Fruit fly (Drosophila melanogaster) whole organism, embryonic: Measurements from ENCODE around the gene Hmbs.
A peak's percentile ranks its signal among the peaks of the same experiment; 100 is the strongest.

Source experiments
- Atf3 ChIP-seq: fragments of 200-800 bp; sonication (Bioruptor generic); optimal IDR thresholded peaks from 3 replicates; lab custom pipeline; 2016; ENCODE audit warnings: missing biosample characterization, missing genetic modification characterization
- CG10321 ChIP-seq: fragments of 200-800 bp; sonication (Bioruptor generic); IDR thresholded peaks from 2 replicates; pipeline ENCODE4 v1.3.6; 2022; ENCODE audit warnings: missing biosample characterization, missing genetic modification characterization
- CG10462 ChIP-seq: fragments of 200-800 bp; sonication (Bioruptor generic); optimal IDR thresholded peaks from 2 replicates; lab custom pipeline; 2016; ENCODE audit warnings: missing biosample characterization, missing genetic modification characterization
- CG10959 ChIP-seq: fragments of 200-800 bp; sonication (Bioruptor generic); IDR thresholded peaks from 2 replicates; pipeline ENCODE4 v1.3.6; 2022; ENCODE audit warnings: missing biosample characterization, missing genetic modification characterization
- CG10979 ChIP-seq: fragments of 200-800 bp; sonication (Bioruptor generic); optimal IDR thresholded peaks from 2 replicates; lab custom pipeline; 2018; ENCODE audit warnings: missing biosample characterization, mild to moderate bottlenecking, missing genetic modification characterization, moderate library complexity
- CG11398 ChIP-seq: fragments of 200-800 bp; sonication (Bioruptor generic); optimal IDR thresholded peaks from 2 replicates; lab custom pipeline; 2016; ENCODE audit warnings: missing biosample characterization, missing genetic modification characterization
- CG11456 ChIP-seq: fragments of 200-800 bp; sonication (Bioruptor generic); IDR thresholded peaks from 3 replicates; pipeline ENCODE4 v1.3.6; 2022; ENCODE audit warnings: missing biosample characterization, missing genetic modification characterization
- CG11695 ChIP-seq: fragments of 200-800 bp; sonication (Bioruptor generic); IDR thresholded peaks from 3 replicates; pipeline ENCODE4 v1.3.6; 2022; ENCODE audit warnings: missing biosample characterization, missing genetic modification characterization
- CG12104 ChIP-seq: fragments of 200-800 bp; sonication (Bioruptor generic); optimal IDR thresholded peaks from 3 replicates; lab custom pipeline; 2016; ENCODE audit warnings: missing biosample characterization, missing genetic modification characterization
- CG12659 ChIP-seq: fragments of 200-800 bp; sonication (Bioruptor generic); optimal IDR thresholded peaks from 3 replicates; lab custom pipeline; 2017; ENCODE audit warnings: mild to moderate bottlenecking, missing biosample characterization, missing genetic modification reagents, missing genetic modification characterization
- CG15514 ChIP-seq: fragments of 200-800 bp; sonication (Bioruptor generic); optimal IDR thresholded peaks from 3 replicates; lab custom pipeline; 2017; ENCODE audit warnings: missing biosample characterization, missing genetic modification characterization, mild to moderate bottlenecking, moderate library complexity, missing genetic modification reagents
- CG1603 ChIP-seq: fragments of 200-800 bp; sonication (Bioruptor generic); optimal IDR thresholded peaks from 2 replicates; lab custom pipeline; 2019; ENCODE audit warnings: missing biosample characterization, mild to moderate bottlenecking, missing genetic modification characterization, moderate library complexity
- CG2712 ChIP-seq: fragments of 200-800 bp; optimal IDR thresholded peaks from 3 replicates; lab custom pipeline; 2019; ENCODE audit warnings: missing biosample characterization, mild to moderate bottlenecking, missing genetic modification characterization, moderate library complexity
- CG2889 ChIP-seq: fragments of 200-800 bp; sonication (Bioruptor generic); IDR thresholded peaks from 3 replicates; pipeline ENCODE4 v1.3.6; 2022; ENCODE audit warnings: missing biosample characterization, missing genetic modification characterization
- CG31441 ChIP-seq: fragments of 200-800 bp; sonication (Bioruptor generic); IDR thresholded peaks from 2 replicates; pipeline ENCODE4 v1.3.6; 2022; ENCODE audit warnings: missing biosample characterization, missing genetic modification characterization
- CG3163 ChIP-seq: fragments of 200-800 bp; sonication (Bioruptor generic); optimal IDR thresholded peaks from 3 replicates; lab custom pipeline; 2016; ENCODE audit warnings: missing biosample characterization, missing genetic modification characterization
- CG4730 ChIP-seq: fragments of 200-800 bp; sonication (Bioruptor generic); IDR thresholded peaks from 2 replicates; pipeline ENCODE4 v1.3.6; 2022; ENCODE audit warnings: missing biosample characterization, missing genetic modification characterization
- CG6254 ChIP-seq: fragments of 200-800 bp; sonication (Bioruptor generic); optimal IDR thresholded peaks from 3 replicates; lab custom pipeline; 2017; ENCODE audit warnings: mild to moderate bottlenecking, missing biosample characterization, missing genetic modification reagents, missing genetic modification characterization
- CG6689 ChIP-seq: fragments of 200-800 bp; sonication (Bioruptor generic); IDR thresholded peaks from 2 replicates; pipeline ENCODE4 v1.3.6; 2022; ENCODE audit warnings: missing biosample characterization, missing genetic modification characterization
- CG6765 ChIP-seq: fragments of 200-800 bp; sonication (Bioruptor generic); optimal IDR thresholded peaks from 3 replicates; lab custom pipeline; 2017; ENCODE audit warnings: missing biosample characterization, mild to moderate bottlenecking, missing genetic modification characterization
- CG9876 ChIP-seq: fragments of 200-800 bp; sonication (Bioruptor generic); optimal IDR thresholded peaks from 2 replicates; lab custom pipeline; 2016; ENCODE audit warnings: missing biosample characterization, missing genetic modification characterization
- Camta ChIP-seq: fragments of 200-800 bp; sonication (Bioruptor generic); optimal IDR thresholded peaks from 2 replicates; lab custom pipeline; 2016; ENCODE audit warnings: missing biosample characterization, missing genetic modification characterization
- D ChIP-seq, 2 experiments: fragments of 200-800 bp in 1 of 2; fragments of >200 bp in 1 of 2; sonication (Bioruptor generic) in 1 of 2; optimal IDR thresholded peaks; 2 replicates in 1 of 2; 3 replicates in 1 of 2; lab custom pipeline; 2017; ENCODE audit warnings: mild to moderate bottlenecking in 1 of 2, missing biosample characterization in 1 of 2, missing genetic modification characterization in 1 of 2, missing genetic modification reagents in 1 of 2
- Dbx ChIP-seq: fragments of 200-800 bp; sonication (Bioruptor generic); IDR thresholded peaks from 3 replicates; pipeline ENCODE4 v1.3.6; 2022; ENCODE audit warnings: missing biosample characterization, missing genetic modification characterization
- Dll ChIP-seq: fragments of 200-800 bp; sonication (Bioruptor generic); IDR thresholded peaks from 4 replicates; pipeline ENCODE4 v1.3.6; 2022; ENCODE audit warnings: missing biosample characterization, missing genetic modification characterization; ENCODE audit not compliant: partially characterized antibody
- E2f2 ChIP-seq: fragments of 200-800 bp; sonication (Bioruptor generic); IDR thresholded peaks from 2 replicates; pipeline ENCODE4 v1.3.6; 2022; ENCODE audit warnings: missing biosample characterization, missing genetic modification characterization
- Hr3 ChIP-seq: fragments of 200-800 bp; sonication (Bioruptor generic); optimal IDR thresholded peaks from 3 replicates; lab custom pipeline; 2016; ENCODE audit warnings: missing biosample characterization, missing genetic modification characterization
- NFAT ChIP-seq: fragments of 200-800 bp; sonication (Bioruptor generic); IDR thresholded peaks from 2 replicates; pipeline ENCODE4 v1.3.6; 2022; ENCODE audit warnings: missing biosample characterization, missing genetic modification characterization
- Poxn ChIP-seq: fragments of 200-800 bp; sonication (Bioruptor generic); IDR thresholded peaks from 2 replicates; pipeline ENCODE4 v1.3.6; 2022; ENCODE audit warnings: missing biosample characterization, missing genetic modification characterization
- ap ChIP-seq: fragments of 200-800 bp; sonication (Bioruptor generic); IDR thresholded peaks from 2 replicates; pipeline ENCODE4 v1.3.6; 2022; ENCODE audit warnings: missing biosample characterization, missing genetic modification characterization
- ato ChIP-seq: fragments of 200-800 bp; sonication (Bioruptor generic); IDR thresholded peaks from 2 replicates; pipeline ENCODE4 v1.3.6; 2022; ENCODE audit warnings: missing biosample characterization, missing genetic modification characterization; ENCODE audit not compliant: partially characterized antibody
- bab2 ChIP-seq: fragments of 200-800 bp; sonication (Bioruptor generic); optimal IDR thresholded peaks from 2 replicates; lab custom pipeline; 2016; ENCODE audit warnings: missing biosample characterization, missing genetic modification characterization
- bigmax ChIP-seq: fragments of 200-800 bp; sonication (Bioruptor generic); optimal IDR thresholded peaks from 2 replicates; lab custom pipeline; 2018; ENCODE audit warnings: missing biosample characterization, mild to moderate bottlenecking, missing genetic modification characterization
- btn ChIP-seq: fragments of 200-800 bp; sonication (Bioruptor generic); optimal IDR thresholded peaks from 2 replicates; lab custom pipeline; 2016; ENCODE audit warnings: missing biosample characterization, missing genetic modification characterization
- chm ChIP-seq: fragments of 200-800 bp; sonication (Bioruptor generic); IDR thresholded peaks from 2 replicates; pipeline ENCODE4 v1.3.6; 2022; ENCODE audit warnings: missing biosample characterization, missing genetic modification characterization
- dpn ChIP-seq, 2 experiments: fragments of 200-800 bp; sonication (Bioruptor generic); optimal IDR thresholded peaks; 3 replicates each; lab custom pipeline; 2016; ENCODE audit warnings: missing biosample characterization in 2 of 2, missing genetic modification characterization in 2 of 2
- eyg ChIP-seq: fragments of 200-800 bp; sonication (Bioruptor generic); optimal IDR thresholded peaks from 3 replicates; lab custom pipeline; 2016; ENCODE audit warnings: missing biosample characterization, missing genetic modification characterization
- fd3F ChIP-seq: fragments of 200-800 bp; sonication (Bioruptor generic); optimal IDR thresholded peaks from 2 replicates; lab custom pipeline; 2018; ENCODE audit warnings: missing biosample characterization, mild to moderate bottlenecking, missing genetic modification characterization, moderate library complexity
- fd96Cb ChIP-seq: fragments of 200-800 bp; sonication (Bioruptor generic); optimal IDR thresholded peaks from 2 replicates; lab custom pipeline; 2018; ENCODE audit warnings: missing biosample characterization, mild to moderate bottlenecking, missing genetic modification characterization, moderate library complexity
- gcm2 ChIP-seq: fragments of 200-800 bp; sonication (Bioruptor generic); optimal IDR thresholded peaks from 2 replicates; lab custom pipeline; 2016; ENCODE audit warnings: missing biosample characterization, missing genetic modification characterization
- hb ChIP-seq: fragments of 200-800 bp; sonication (Bioruptor generic); IDR thresholded peaks from 3 replicates; pipeline ENCODE4 v1.3.6; 2022; ENCODE audit warnings: missing biosample characterization, missing genetic modification characterization; ENCODE audit not compliant: partially characterized antibody
- kay ChIP-seq: fragments of 200-800 bp; sonication (Bioruptor generic); optimal IDR thresholded peaks from 2 replicates; lab custom pipeline; 2016; ENCODE audit warnings: missing biosample characterization, missing genetic modification characterization
- lmd ChIP-seq: fragments of 200-800 bp; sonication (Bioruptor generic); IDR thresholded peaks from 2 replicates; pipeline ENCODE4 v1.3.6; 2022; ENCODE audit warnings: missing biosample characterization, missing genetic modification characterization
- sc ChIP-seq, 3 experiments: fragments of >200 bp in 2 of 3; fragments of 200-800 bp in 1 of 3; sonication (Bioruptor generic) in 1 of 3; optimal IDR thresholded peaks; 2 replicates in 2 of 3; 3 replicates in 1 of 3; lab custom pipeline; 2017; ENCODE audit warnings: mild to moderate bottlenecking in 1 of 3, missing biosample characterization in 1 of 3, missing genetic modification characterization in 1 of 3, missing genetic modification reagents in 1 of 3
- sd ChIP-seq: fragments of 200-800 bp; sonication (Bioruptor generic); optimal IDR thresholded peaks from 3 replicates; lab custom pipeline; 2018; ENCODE audit warnings: missing biosample characterization, mild to moderate bottlenecking, missing genetic modification characterization, moderate library complexity
- stc ChIP-seq: fragments of 200-800 bp; sonication (Bioruptor generic); IDR thresholded peaks from 2 replicates; pipeline ENCODE4 v1.3.6; 2022; ENCODE audit warnings: missing biosample characterization, missing genetic modification characterization
- zen ChIP-seq: fragments of 200-800 bp; sonication (Bioruptor generic); optimal IDR thresholded peaks from 3 replicates; lab custom pipeline; 2018; ENCODE audit warnings: missing biosample characterization, mild to moderate bottlenecking, missing genetic modification characterization, moderate library complexity
- zf30C ChIP-seq: fragments of 200-800 bp; sonication (Bioruptor generic); optimal IDR thresholded peaks from 3 replicates; lab custom pipeline; 2018; ENCODE audit warnings: missing biosample characterization, mild to moderate bottlenecking, missing genetic modification characterization
- zfh1 ChIP-seq: fragments of 200-800 bp; sonication (Bioruptor generic); IDR thresholded peaks from 3 replicates; pipeline ENCODE4 v1.3.6; 2022; ENCODE audit warnings: missing biosample characterization, missing genetic modification characterization
- zfh2 ChIP-seq: fragments of 200-800 bp; sonication (Bioruptor generic); optimal IDR thresholded peaks from 2 replicates; lab custom pipeline; 2016; ENCODE audit warnings: missing biosample characterization, missing genetic modification characterization

Hmbs gene

dm6 chr3L:1323136-1323535 lies 11.6 kb upstream of the Hmbs start (continued):
- TF ChIP-seq CG15514 (GFP tag; lab: Kevin White, UChicago) = no peak
- TF ChIP-seq sc (optimal IDR thresholded peaks at IDR 0.05; lab: Kevin White, UChicago) = no peak
- TF ChIP-seq sc (GFP tag; optimal IDR thresholded peaks at IDR 0.05; lab: Kevin White, UChicago) = peak; percentile 82
- peak; percentile 59; the same call in 1 of the 3 replicates for TF ChIP-seq zfh1 (GFP tag; lab: Robert Waterston, UW)
- TF ChIP-seq bigmax (GFP tag; lab: Kevin White, UChicago) = no peak
- TF ChIP-seq hb (GFP tag; lab: Robert Waterston, UW) = no peak
- peak; percentile 76 for TF ChIP-seq fd96Cb (tag; lab: Kevin White, UChicago)
- TF ChIP-seq CG6254 (GFP tag; lab: Kevin White, UChicago) = peak; percentile 69
- peak; percentile 49 for TF ChIP-seq sd (tag; lab: Kevin White, UChicago)
- TF ChIP-seq CG6689 (GFP tag; lab: Robert Waterston, UW) = peak; percentile 72
- peak; percentile 24 for TF ChIP-seq kay (GFP tag; lab: Kevin White, UChicago)
- peak; percentile 60 to 75 for TF ChIP-seq dpn (GFP tag; optimal IDR thresholded peaks at IDR 0.05; lab: Kevin White, UChicago)
- no peak for TF ChIP-seq CG10321 (GFP tag; lab: Robert Waterston, UW)
- peak; percentile 72 for TF ChIP-seq zf30C
- TF ChIP-seq gcm2 (GFP tag; lab: Kevin White, UChicago) = peak; percentile 34
- peak; percentile 59 for TF ChIP-seq Hr3 (GFP tag; lab: Kevin White, UChicago)
- TF ChIP-seq ap (GFP tag; lab: Robert Waterston, UW) = 0 out of 2 replicates have a peak, but pooled peaks have one; percentile 43
- TF ChIP-seq CG1603 (tag; lab: Kevin White, UChicago) = peak; percentile 65
- no peak for TF ChIP-seq CG2889 (GFP tag; lab: Robert Waterston, UW)
- peak; percentile 50 for TF ChIP-seq CG12659
- TF ChIP-seq stc (GFP tag; lab: Robert Waterston, UW) = peak; percentile 51; the same call in 1 of the 2 replicates
- TF ChIP-seq lmd = peak; percentile 55
- TF ChIP-seq E2f2 = peak; percentile 47; the same call in 1 of the 2 replicates
- TF ChIP-seq Atf3 (GFP tag; lab: Kevin White, UChicago) = peak; percentile 77
- peak; percentile 25 for TF ChIP-seq eyg (GFP tag; lab: Kevin White, UChicago)
- peak; percentile 57 for TF ChIP-seq CG4730 (GFP tag; lab: Robert Waterston, UW)
- peak; percentile 9 for TF ChIP-seq CG12104 (GFP tag; lab: Kevin White, UChicago)
- TF ChIP-seq fd3F = no peak
- TF ChIP-seq CG10462 (GFP tag; lab: Kevin White, UChicago) = peak; percentile 47
- TF ChIP-seq CG6765 (GFP tag; lab: Kevin White, UChicago) = no peak
- TF ChIP-seq CG9876 (GFP tag; lab: Kevin White, UChicago) = peak; percentile 30
- TF ChIP-seq Dbx = no peak
- TF ChIP-seq zen (tag; lab: Kevin White, UChicago) = peak; percentile 46
- peak; percentile 33 for TF ChIP-seq btn (GFP tag; lab: Kevin White, UChicago)
- TF ChIP-seq NFAT = no peak
- TF ChIP-seq CG10959 = peak; percentile 44; the same call in 1 of the 2 replicates
- TF ChIP-seq chm (GFP tag; lab: Robert Waterston, UW) = peak; percentile 54; the same call in 1 of the 2 replicates
- peak; percentile 71 for TF ChIP-seq CG31441 (GFP tag; lab: Robert Waterston, UW)
- peak; percentile 88 for TF ChIP-seq CG10979 (tag; lab: Kevin White, UChicago)
- TF ChIP-seq CG11695 (GFP tag; lab: Robert Waterston, UW) = 0 out of 3 replicates have a peak, but pooled peaks have one; percentile 51
- TF ChIP-seq CG11456 (GFP tag; lab: Robert Waterston, UW) = 0 out of 3 replicates have a peak, but pooled peaks have one; percentile 50
- TF ChIP-seq CG2712 (tag; lab: Kevin White, UChicago) = peak; percentile 90
- peak; percentile 43 for TF ChIP-seq CG11398
- TF ChIP-seq Poxn (GFP tag; lab: Robert Waterston, UW) = no peak
- peak; percentile 64 for TF ChIP-seq Camta
- peak; percentile 54 for TF ChIP-seq CG3163 (GFP tag; lab: Kevin White, UChicago)
- TF ChIP-seq D (optimal IDR thresholded peaks at IDR 0.05; lab: Kevin White, UChicago) = no peak
- TF ChIP-seq D (GFP tag; optimal IDR thresholded peaks at IDR 0.05; lab: Kevin White, UChicago) = peak; percentile 65
- TF ChIP-seq zfh2 (GFP tag; lab: Kevin White, UChicago) = no peak
- no peak for TF ChIP-seq Dll (GFP tag; lab: Robert Waterston, UW)
- TF ChIP-seq bab2 = peak; percentile 33
- no peak for TF ChIP-seq ato
